Fruit fly (Drosophila melanogaster) S2 (cell line): ENCODE data around the gene Oatp30B.

Experiments used
- CG8478 ChIP-seq: fragments of >200 bp; optimal IDR thresholded peaks from 2 replicates; lab custom pipeline; 2018
- CTCF ChIP-seq, 2 experiments: fragments of >200 bp; optimal IDR thresholded peaks; 2 replicates each; lab custom pipeline; 2018

dm6 chr2L:9506535-9507036, 14.4 kb upstream of the Oatp30B start:
- TF ChIP-seq CG8478 (lab: Kevin White, UChicago) (no peak), CTCF (optimal IDR thresholded peaks at IDR 0.05; lab: Kevin White, UChicago) (no peak)
